Worm (Caenorhabditis elegans) whole organism, L4 larva: ENCODE results near the gene sgt-1.
A peak's percentile ranks its signal among the peaks of the same experiment; 100 is the strongest.

Source experiments
- F26F4.8 ChIP-seq: fragments of 200-800 bp; sonication (Bioruptor generic); conservative IDR thresholded peaks from 2 replicates; pipeline ENCODE4 v1.3.6; 2022; ENCODE audit warnings: missing genetic modification characterization, missing compliant biosample characterization
- F44E2.7 ChIP-seq: fragments of 200-800 bp; sonication (Bioruptor generic); IDR thresholded peaks from 2 replicates; pipeline ENCODE4 v2.1.2; 2022; ENCODE audit warnings: missing genetic modification characterization, missing compliant biosample characterization
- F49E8.2 ChIP-seq: sonication (generic microtip); optimal IDR thresholded peaks from 2 replicates; lab custom pipeline; 2016; ENCODE audit warnings: missing compliant biosample characterization, mild to moderate bottlenecking, missing genetic modification characterization, borderline replicate concordance
- Y5F2A.4 ChIP-seq: fragments of 200-800 bp; sonication (Bioruptor generic); optimal IDR thresholded peaks from 2 replicates; lab custom pipeline; 2018; ENCODE audit warnings: mild to moderate bottlenecking, missing genetic modification characterization, missing compliant biosample characterization
- ZK546.5 ChIP-seq, 2 experiments: sonication (generic microtip); optimal IDR thresholded peaks; 2 replicates each; lab custom pipeline; 2017; ENCODE audit warnings: missing biosample characterization in 2 of 2, missing genetic modification characterization in 2 of 2
- aha-1 ChIP-seq: fragments of 150-350 bp; peaks from one replicate; lab custom pipeline; 2014; ENCODE audit warnings: missing biosample characterization, missing genetic modification characterization
- aly-2 ChIP-seq: sonication (generic microtip); optimal IDR thresholded peaks from 2 replicates; lab custom pipeline; 2018; ENCODE audit warnings: missing biosample characterization, missing genetic modification characterization
- ama-1 ChIP-seq: fragments of 150-350 bp; optimal IDR thresholded peaks from 2 replicates; lab custom pipeline; 2014; ENCODE audit warnings: inconsistent platforms, mixed read lengths
- arid-1 ChIP-seq: fragments of 200-800 bp; sonication (Bioruptor generic); conservative IDR thresholded peaks from 2 replicates; pipeline ENCODE4 v1.3.6; 2022; ENCODE audit warnings: missing genetic modification reagents, missing genetic modification characterization, missing compliant biosample characterization
- attf-4 ChIP-seq: sonication (generic microtip); optimal IDR thresholded peaks from 3 replicates; lab custom pipeline; 2017; ENCODE audit warnings: missing biosample characterization, missing genetic modification characterization
- ceh-20 ChIP-seq: fragments of 200-800 bp; sonication (Bioruptor generic); IDR thresholded peaks from 2 replicates; pipeline ENCODE4 v1.3.6; 2022; ENCODE audit warnings: missing genetic modification reagents, missing genetic modification characterization, missing compliant biosample characterization
- ceh-82 ChIP-seq: sonication (generic microtip); optimal IDR thresholded peaks from 2 replicates; lab custom pipeline; 2017; ENCODE audit warnings: missing biosample characterization, missing genetic modification characterization
- ces-1 ChIP-seq: fragments of 150-350 bp; sonication (generic microtip); optimal IDR thresholded peaks from 4 replicates; lab custom pipeline; 2014; ENCODE audit warnings: missing biosample characterization, missing genetic modification reagents, missing genetic modification characterization
- cey-2 ChIP-seq: sonication (generic microtip); optimal IDR thresholded peaks from 3 replicates; lab custom pipeline; 2017; ENCODE audit warnings: missing genetic modification characterization, mild to moderate bottlenecking, missing compliant biosample characterization, antibody characterized with exemption, borderline replicate concordance; ENCODE audit not compliant: insufficient read depth
- ctbp-1 ChIP-seq: fragments of 200-800 bp; sonication (Bioruptor generic); IDR thresholded peaks from 2 replicates; pipeline ENCODE4 v1.3.6; 2022; ENCODE audit warnings: missing genetic modification reagents, missing genetic modification characterization, missing compliant biosample characterization
- daf-8 ChIP-seq: fragments of 200-800 bp; sonication (Bioruptor generic); IDR thresholded peaks from 2 replicates; pipeline ENCODE4 v1.3.6; 2022; ENCODE audit warnings: missing genetic modification characterization, missing compliant biosample characterization
- dmd-6 ChIP-seq: fragments of 200-800 bp; sonication (Bioruptor generic); IDR thresholded peaks from 2 replicates; pipeline ENCODE4 v1.3.6; 2022; ENCODE audit warnings: missing genetic modification reagents, missing genetic modification characterization, missing compliant biosample characterization
- duxl-1 ChIP-seq: sonication (generic microtip); optimal IDR thresholded peaks from 2 replicates; lab custom pipeline; 2016; ENCODE audit warnings: mild to moderate bottlenecking, missing genetic modification characterization, moderate library complexity, missing compliant biosample characterization; ENCODE audit not compliant: poor library complexity
- egl-43 ChIP-seq: fragments of 200-800 bp; sonication (Bioruptor generic); IDR thresholded peaks from 2 replicates; pipeline ENCODE4 v1.3.6; 2022; ENCODE audit warnings: missing genetic modification reagents, missing genetic modification characterization, missing compliant biosample characterization
- fos-1 ChIP-seq: fragments of 150-350 bp; optimal IDR thresholded peaks from 2 replicates; lab custom pipeline; 2014; ENCODE audit warnings: missing biosample characterization, missing genetic modification characterization
- gei-8 ChIP-seq: fragments of 200-800 bp; sonication (Bioruptor generic); optimal IDR thresholded peaks from 2 replicates; lab custom pipeline; 2018; ENCODE audit warnings: mild to moderate bottlenecking, missing genetic modification characterization, missing compliant biosample characterization
- hlh-11 ChIP-seq: fragments of 200-800 bp; sonication (Bioruptor generic); optimal IDR thresholded peaks from 2 replicates; lab custom pipeline; 2018; ENCODE audit warnings: mild to moderate bottlenecking, missing genetic modification characterization, missing compliant biosample characterization
- hlh-30 ChIP-seq: sonication (generic microtip); optimal IDR thresholded peaks from 2 replicates; lab custom pipeline; 2017; ENCODE audit warnings: antibody characterized with exemption, mild to moderate bottlenecking, missing genetic modification characterization, missing compliant biosample characterization; ENCODE audit not compliant: insufficient read depth
- jun-1 ChIP-seq: fragments of 150-350 bp; optimal IDR thresholded peaks from 2 replicates; lab custom pipeline; 2014; ENCODE audit warnings: missing biosample characterization, missing genetic modification reagents, missing genetic modification characterization
- lim-7 ChIP-seq: fragments of 200-800 bp; sonication (Bioruptor generic); IDR thresholded peaks from 2 replicates; pipeline ENCODE4 v1.3.6; 2022; ENCODE audit warnings: missing genetic modification characterization, missing compliant biosample characterization
- lin-15B ChIP-seq: fragments of 150-350 bp; sonication (generic microtip); optimal IDR thresholded peaks from 3 replicates; lab custom pipeline; 2014; ENCODE audit warnings: missing biosample characterization, missing genetic modification characterization
- lin-29 ChIP-seq: fragments of 200-800 bp; sonication (Bioruptor generic); IDR thresholded peaks from 2 replicates; pipeline ENCODE4 v1.3.6; 2022; ENCODE audit warnings: missing genetic modification reagents, missing genetic modification characterization, missing compliant biosample characterization
- lsy-2 ChIP-seq, 2 experiments: fragments of 150-350 bp in 1 of 2; sonication (generic microtip) in 1 of 2; optimal IDR thresholded peaks; 2 replicates each; lab custom pipeline; 2014 to 2017; ENCODE audit warnings: missing biosample characterization in 2 of 2, missing genetic modification characterization in 2 of 2
- madf-5 ChIP-seq, 2 experiments: fragments of 200-800 bp; sonication (Bioruptor generic); IDR thresholded peaks; 2 replicates each; pipeline ENCODE4 v1.3.6; 2022; ENCODE audit warnings: missing compliant biosample characterization in 2 of 2, missing genetic modification characterization in 2 of 2
- mdl-1 ChIP-seq, 2 experiments: fragments of 150-350 bp in 1 of 2; sonication (generic microtip) in 1 of 2; optimal IDR thresholded peaks; 2 replicates each; lab custom pipeline; 2014 to 2017; ENCODE audit warnings: missing biosample characterization in 2 of 2, missing genetic modification characterization in 2 of 2
- mes-2 ChIP-seq: sonication (generic microtip); optimal IDR thresholded peaks from 2 replicates; lab custom pipeline; 2016; ENCODE audit warnings: missing genotype, mild to moderate bottlenecking, missing genetic modification characterization, missing compliant biosample characterization; ENCODE audit not compliant: poor library complexity, severe bottlenecking
- mxl-3 ChIP-seq: fragments of 200-800 bp; sonication (Bioruptor generic); optimal IDR thresholded peaks from 2 replicates; lab custom pipeline; 2018; ENCODE audit warnings: mild to moderate bottlenecking, missing genetic modification characterization, missing compliant biosample characterization
- nhr-237 ChIP-seq: sonication (generic microtip); optimal IDR thresholded peaks from 2 replicates; lab custom pipeline; 2017; ENCODE audit warnings: missing biosample characterization, missing genetic modification characterization
- nhr-28 ChIP-seq: fragments of 150-350 bp; optimal IDR thresholded peaks from 2 replicates; lab custom pipeline; 2014; ENCODE audit warnings: missing biosample characterization, missing genetic modification characterization
- nhr-76 ChIP-seq: fragments of 150-350 bp; optimal IDR thresholded peaks from 2 replicates; lab custom pipeline; 2014; ENCODE audit warnings: missing biosample characterization, missing genetic modification characterization
- nhr-77 ChIP-seq: fragments of 150-350 bp; optimal IDR thresholded peaks from 2 replicates; lab custom pipeline; 2014; ENCODE audit warnings: missing biosample characterization, missing genetic modification characterization
- pha-4 ChIP-seq, 2 experiments: fragments of 150-350 bp in 1 of 2; fragments of 200-800 bp in 1 of 2; sonication (Bioruptor generic) in 1 of 2; IDR thresholded peaks in 1 of 2; optimal IDR thresholded peaks in 1 of 2; 2 replicates each; pipeline versions ENCODE4 v1.3.6 to Lab custom; 2014 to 2022; ENCODE audit warnings: missing genetic modification characterization in 2 of 2, missing genetic modification reagents in 2 of 2, missing biosample characterization in 1 of 2, missing compliant biosample characterization in 1 of 2
- pqm-1 ChIP-seq: sonication (generic microtip); optimal IDR thresholded peaks from 2 replicates; lab custom pipeline; 2017; ENCODE audit warnings: missing biosample characterization, missing genetic modification characterization
- skn-1 ChIP-seq: fragments of 150-350 bp; optimal IDR thresholded peaks from 2 replicates; lab custom pipeline; 2014; ENCODE audit warnings: missing biosample characterization, missing genetic modification characterization
- snpc-1.2 ChIP-seq: fragments of 200-800 bp; sonication (Bioruptor generic); IDR thresholded peaks from 2 replicates; pipeline ENCODE4 v1.3.6; 2022; ENCODE audit warnings: missing genetic modification reagents, missing genetic modification characterization, missing compliant biosample characterization
- snpc-4 ChIP-seq: fragments of 150-350 bp; optimal IDR thresholded peaks from 2 replicates; lab custom pipeline; 2014; ENCODE audit warnings: missing biosample characterization, missing genetic modification characterization
- spr-1 ChIP-seq: sonication (generic microtip); optimal IDR thresholded peaks from 2 replicates; lab custom pipeline; 2016; ENCODE audit warnings: mild to moderate bottlenecking, missing genetic modification characterization, missing compliant biosample characterization
- tra-1 ChIP-seq: fragments of 200-800 bp; sonication (Bioruptor generic); IDR thresholded peaks from 2 replicates; pipeline ENCODE4 v1.3.6; 2022; ENCODE audit warnings: missing genetic modification reagents, missing genetic modification characterization, missing compliant biosample characterization
- unc-130 ChIP-seq: sonication (generic microtip); optimal IDR thresholded peaks from 2 replicates; lab custom pipeline; 2016; ENCODE audit warnings: missing genetic modification reagents, missing genetic modification characterization, missing compliant biosample characterization
- unc-62 ChIP-seq, 3 experiments: fragments of 150-350 bp in 1 of 3; sonication (generic microtip); optimal IDR thresholded peaks in 2 of 3; peaks in 1 of 3; 1 replicate in 1 of 3; 2 replicates in 2 of 3; lab custom pipeline; 2014 to 2017; ENCODE audit warnings: missing biosample characterization in 3 of 3, missing genetic modification characterization in 3 of 3, missing genetic modification reagents in 3 of 3, missing genotype in 1 of 3
- ztf-7 ChIP-seq: fragments of 150-350 bp; optimal IDR thresholded peaks from 2 replicates; lab custom pipeline; 2014; ENCODE audit warnings: missing biosample characterization, missing genetic modification characterization

Gene sgt-1

ce11 chrII:4915572-4915971 is 12.0 kb upstream of the sgt-1 start:
- no peak for TF ChIP-seq aly-2 (tag; lab: Kevin White, UChicago)
- TF ChIP-seq F44E2.7 (GFP tag; lab: Robert Waterston, UW): no peak
- peak; percentile 48 for TF ChIP-seq aha-1
- no peak for TF ChIP-seq ztf-7 (tag; lab: Kevin White, UChicago)
- no peak for TF ChIP-seq fos-1 (tag; lab: Kevin White, UChicago)
- no peak for TF ChIP-seq lim-7 (GFP tag; lab: Robert Waterston, UW)
- no peak for TF ChIP-seq pqm-1 (tag; lab: Kevin White, UChicago)
- TF ChIP-seq, all 104 proteins: peak for 1

- TF ChIP-seq nhr-237 (tag; lab: Kevin White, UChicago) (no peak), lsy-2 (tag; optimal IDR thresholded peaks at IDR 0.05; lab: Kevin White, UChicago) (peak in 1 of 2 experiments; percentile 58), F49E8.2 (peak; percentile 10), unc-130 (peak; percentile 10)
Observed at ce11 chrII:4914214-4914613, 10.6 kb upstream of the sgt-1 start, which contains the start of gene R05F9.11. Gene R05F9.11 (minus strand): TSS chrII:4914218.

- TF ChIP-seq attf-4 (no peak), duxl-1 (tag; lab: Kevin White, UChicago) (no peak), snpc-1.2 (GFP tag; lab: Robert Waterston, UW) (no peak), daf-8 (GFP tag; lab: Robert Waterston, UW) (no peak), jun-1 (tag; lab: Kevin White, UChicago) (no peak), cey-2 (tag; lab: Kevin White, UChicago) (no peak), mdl-1 (tag; optimal IDR thresholded peaks at IDR 0.05; lab: Kevin White, UChicago) (peak in 1 of 2 experiments; percentile 22), mes-2 (peak; percentile 2), lin-15B (tag; lab: Kevin White, UChicago) (no peak), spr-1 (tag; lab: Kevin White, UChicago) (no peak), pqm-1 (tag; lab: Kevin White, UChicago) (no peak), nhr-76 (tag; lab: Kevin White, UChicago) (no peak), nhr-28 (tag; lab: Kevin White, UChicago) (peak; percentile 32), egl-43 (GFP tag; lab: Robert Waterston, UW) (peak; percentile 29; the same call in 1 of the 2 replicates), ztf-7 (tag; lab: Kevin White, UChicago) (no peak), tra-1 (GFP tag; lab: Robert Waterston, UW) (no peak), ceh-82 (tag; lab: Kevin White, UChicago) (no peak), ctbp-1 (0 out of 2 replicates have a peak, but pooled peaks have one; percentile 48), skn-1 (no peak), ZK546.5 (tag; optimal IDR thresholded peaks at IDR 0.05; lab: Kevin White, UChicago) (no peak), F26F4.8 (GFP tag; lab: Robert Waterston, UW) (no peak), madf-5 (GFP tag; IDR thresholded peaks at IDR 0.05; lab: Robert Waterston, UW) (no peak), dmd-6 (GFP tag; lab: Robert Waterston, UW) (0 out of 2 replicates have a peak, but pooled peaks have one; percentile 13), ama-1 (lab: Kevin White, UChicago) (no peak), pha-4 (GFP tag; IDR thresholded peaks at IDR 0.05; lab: Robert Waterston, UW) (no peak), pha-4 (tag; optimal IDR thresholded peaks at IDR 0.05; lab: Kevin White, UChicago) (no peak), hlh-30 (tag; lab: Kevin White, UChicago) (peak; percentile 68), hlh-11 (tag; lab: Kevin White, UChicago) (peak; percentile 59), unc-62 (GFP tag; optimal IDR thresholded peaks at IDR 0.05 in 1 of 2; lab: Kevin White, UChicago) (peak in 1 of 2 experiments; percentile 70), unc-62 (tag; optimal IDR thresholded peaks at IDR 0.05; lab: Kevin White, UChicago) (no peak), ces-1 (GFP tag; lab: Kevin White, UChicago) (no peak), snpc-4 (no peak), lin-29 (GFP tag; lab: Robert Waterston, UW) (no peak), lsy-2 (tag; optimal IDR thresholded peaks at IDR 0.05; lab: Kevin White, UChicago) (peak in 1 of 2 experiments; percentile 16), arid-1 (GFP tag; lab: Robert Waterston, UW) (no peak), nhr-77 (tag; lab: Kevin White, UChicago) (no peak), gei-8 (GFP tag; lab: Kevin White, UChicago) (no peak), aha-1 (peak; percentile 37), mxl-3 (GFP tag; lab: Kevin White, UChicago) (peak; percentile 24), ceh-20 (GFP tag; lab: Robert Waterston, UW) (peak; percentile 14; the same call in 1 of the 2 replicates), Y5F2A.4 (GFP tag; lab: Kevin White, UChicago) (no peak)
Observed at ce11 chrII:4908160-4908559, 4.6 kb upstream of the sgt-1 start.
